1 fruit fly cellular context compared by ENCODE assay signal in genomic region chr3R:8812342-8812966, dm6.
A peak's percentile ranks its signal among the peaks of the same experiment; 100 is the strongest.
TF ChIP-seq lines count a peak whose summit lies in the region.

No protein-coding gene starts in this region.

TF ChIP-seq in whole organism, embryonic, 481 proteins besides CTCF, POLR2A, EP300 and RAD21 (continued from another document and continues in another):
- TF ChIP-seq E2f2 (GFP tag; IDR thresholded peaks at IDR 0.05; lab: Robert Waterston, UW) (peak; percentile 45; the same call in 1 of the 2 replicates), kni (GFP tag; optimal IDR thresholded peaks at IDR 0.05; lab: Kevin White, UChicago) (peak; percentile 52), CG4360 (GFP tag; IDR thresholded peaks at IDR 0.05; lab: Robert Waterston, UW) (no peak), CG12236 (GFP tag; optimal IDR thresholded peaks at IDR 0.05; lab: Kevin White, UChicago) (no peak), CG12104 (GFP tag; optimal IDR thresholded peaks at IDR 0.05; lab: Kevin White, UChicago) (no peak), CG2199 (GFP tag; IDR thresholded peaks at IDR 0.05; lab: Robert Waterston, UW) (peak; percentile 85), bcd (GFP tag; optimal IDR thresholded peaks at IDR 0.05; lab: Kevin White, UChicago) (no peak), trem (tag; optimal IDR thresholded peaks at IDR 0.05; lab: Kevin White, UChicago) (no peak), CG9727 (GFP tag; optimal IDR thresholded peaks at IDR 0.05; lab: Kevin White, UChicago) (peak; percentile 36), NfI (GFP tag; optimal IDR thresholded peaks at IDR 0.05; lab: Kevin White, UChicago) (peak; percentile 15), Dref (GFP tag; IDR thresholded peaks at IDR 0.05; lab: Robert Waterston, UW) (no peak), CG7963 (GFP tag; IDR thresholded peaks at IDR 0.05; lab: Robert Waterston, UW; ENCODE audit: partially characterized antibody) (no peak), gce (GFP tag; IDR thresholded peaks at IDR 0.05; lab: Robert Waterston, UW) (0 out of 3 replicates have a peak, but pooled peaks have one; percentile 10), Atf3 (GFP tag; optimal IDR thresholded peaks at IDR 0.05; lab: Kevin White, UChicago) (no peak), CG1024 (GFP tag; IDR thresholded peaks at IDR 0.05; lab: Robert Waterston, UW) (no peak), ro (GFP tag; IDR thresholded peaks at IDR 0.05; lab: Robert Waterston, UW) (no peak), gem (tag; optimal IDR thresholded peaks at IDR 0.05; lab: Kevin White, UChicago) (peak; percentile 66), schlank (tag; optimal IDR thresholded peaks at IDR 0.05; lab: Kevin White, UChicago) (peak; percentile 20), ewg (GFP tag; optimal IDR thresholded peaks at IDR 0.05; lab: Kevin White, UChicago) (peak; percentile 9), CG8089 (GFP tag; optimal IDR thresholded peaks at IDR 0.05; lab: Kevin White, UChicago) (peak; percentile 36), lab (GFP tag; optimal IDR thresholded peaks at IDR 0.05; lab: Kevin White, UChicago) (no peak), Nf-YB (GFP tag; optimal IDR thresholded peaks at IDR 0.05; lab: Kevin White, UChicago) (no peak), CG2202 (tag; optimal IDR thresholded peaks at IDR 0.05; lab: Kevin White, UChicago) (no peak), bab2 (GFP tag; optimal IDR thresholded peaks at IDR 0.05; lab: Kevin White, UChicago) (peak; percentile 56), wek (GFP tag; optimal IDR thresholded peaks at IDR 0.05; lab: Kevin White, UChicago) (peak; percentile 40), slou (GFP tag; optimal IDR thresholded peaks at IDR 0.05; lab: Kevin White, UChicago) (peak; percentile 45), CG34224 (GFP tag; IDR thresholded peaks at IDR 0.05; lab: Robert Waterston, UW; ENCODE audit: partially characterized antibody) (no peak), Lpt (GFP tag; optimal IDR thresholded peaks at IDR 0.05; lab: Kevin White, UChicago) (no peak), CG17912 (GFP tag; optimal IDR thresholded peaks at IDR 0.05; lab: Kevin White, UChicago) (no peak), Xbp1 (GFP tag; optimal IDR thresholded peaks at IDR 0.05; lab: Kevin White, UChicago) (peak; percentile 58), inv (GFP tag; IDR thresholded peaks at IDR 0.05; lab: Robert Waterston, UW; ENCODE audit: partially characterized antibody) (no peak), E2f1 (GFP tag; IDR thresholded peaks at IDR 0.05; lab: Robert Waterston, UW) (peak; percentile 49; the same call in 1 of the 2 replicates), gsb-n (tag; optimal IDR thresholded peaks at IDR 0.05; lab: Kevin White, UChicago) (peak; percentile 31), zf30C (GFP tag; optimal IDR thresholded peaks at IDR 0.05; lab: Kevin White, UChicago) (no peak), eyg (GFP tag; optimal IDR thresholded peaks at IDR 0.05; lab: Kevin White, UChicago) (no peak), Hsf (GFP tag; optimal IDR thresholded peaks at IDR 0.05; lab: Kevin White, UChicago) (peak; percentile 54), klu (GFP tag; IDR thresholded peaks at IDR 0.05; lab: Robert Waterston, UW) (0 out of 2 replicates have a peak, but pooled peaks have one; percentile 27), CG32532 (GFP tag; IDR thresholded peaks at IDR 0.05; lab: Robert Waterston, UW) (peak; percentile 67), stwl (tag; optimal IDR thresholded peaks at IDR 0.05; lab: Kevin White, UChicago) (no peak), Fer2 (tag; optimal IDR thresholded peaks at IDR 0.05; lab: Kevin White, UChicago) (peak; percentile 12), Sry-β (GFP tag; optimal IDR thresholded peaks at IDR 0.05; lab: Kevin White, UChicago) (no peak), pzg (GFP tag; optimal IDR thresholded peaks at IDR 0.05; lab: Kevin White, UChicago) (no peak), maf-S (GFP tag; optimal IDR thresholded peaks at IDR 0.05; lab: Kevin White, UChicago) (peak; percentile 7), MTF-1 (GFP tag; optimal IDR thresholded peaks at IDR 0.05; lab: Kevin White, UChicago; ENCODE audit: borderline replicate concordance) (no peak), CG13424 (tag; optimal IDR thresholded peaks at IDR 0.05; lab: Kevin White, UChicago) (peak; percentile 16), bigmax (GFP tag; optimal IDR thresholded peaks at IDR 0.05; lab: Kevin White, UChicago) (no peak), abd-A (tag; optimal IDR thresholded peaks at IDR 0.05; lab: Kevin White, UChicago) (peak; percentile 48), CG31441 (GFP tag; IDR thresholded peaks at IDR 0.05; lab: Robert Waterston, UW) (peak; percentile 39; the same call in 1 of the 2 replicates), CG10267 (tag; optimal IDR thresholded peaks at IDR 0.05; lab: Kevin White, UChicago) (peak; percentile 20), lmd (GFP tag; IDR thresholded peaks at IDR 0.05; lab: Robert Waterston, UW) (peak; percentile 48), TFAM (GFP tag; optimal IDR thresholded peaks at IDR 0.05; lab: Kevin White, UChicago) (no peak), Nf-YC (tag; optimal IDR thresholded peaks at IDR 0.05; lab: Kevin White, UChicago) (peak; percentile 10), CG12769 (tag; optimal IDR thresholded peaks at IDR 0.05; lab: Kevin White, UChicago) (peak; percentile 46), CG18599 (GFP tag; optimal IDR thresholded peaks at IDR 0.05; lab: Kevin White, UChicago) (peak; percentile 38), ERR (GFP tag; optimal IDR thresholded peaks at IDR 0.05; lab: Kevin White, UChicago) (no peak), BtbVII (GFP tag; optimal IDR thresholded peaks at IDR 0.05; lab: Kevin White, UChicago) (no peak), Dll (GFP tag; IDR thresholded peaks at IDR 0.05; lab: Robert Waterston, UW; ENCODE audit: partially characterized antibody) (no peak), ash1 (GFP tag; optimal IDR thresholded peaks at IDR 0.05; lab: Kevin White, UChicago) (no peak), ara (GFP tag; IDR thresholded peaks at IDR 0.05; lab: Robert Waterston, UW) (peak; percentile 23; the same call in 1 of the 2 replicates), dan (GFP tag; IDR thresholded peaks at IDR 0.05; lab: Robert Waterston, UW) (no peak), repo (GFP tag; optimal IDR thresholded peaks at IDR 0.05; lab: Kevin White, UChicago) (no peak), HHEX (GFP tag; optimal IDR thresholded peaks at IDR 0.05; lab: Kevin White, UChicago) (peak; percentile 54), CG11696 (GFP tag; IDR thresholded peaks at IDR 0.05; lab: Robert Waterston, UW) (0 out of 2 replicates have a peak, but pooled peaks have one; percentile 12), Optix (GFP tag; IDR thresholded peaks at IDR 0.05; lab: Robert Waterston, UW) (no peak), dpn (GFP tag; optimal IDR thresholded peaks at IDR 0.05; lab: Kevin White, UChicago) (peak; percentile 43 to 44), Xrp1 (GFP tag; IDR thresholded peaks at IDR 0.05; lab: Robert Waterston, UW) (peak; percentile 77), NC2β (GFP tag; optimal IDR thresholded peaks at IDR 0.05; lab: Kevin White, UChicago) (no peak), cg (GFP tag; optimal IDR thresholded peaks at IDR 0.05; lab: Kevin White, UChicago) (peak; percentile 43), exex (tag; optimal IDR thresholded peaks at IDR 0.05; lab: Kevin White, UChicago) (no peak), Dad (GFP tag; optimal IDR thresholded peaks at IDR 0.05; lab: Kevin White, UChicago) (no peak), CG10274 (GFP tag; optimal IDR thresholded peaks at IDR 0.05; lab: Kevin White, UChicago) (no peak), CG10462 (GFP tag; optimal IDR thresholded peaks at IDR 0.05; lab: Kevin White, UChicago) (no peak), Med (GFP tag; lab: Kevin White, UChicago) (peak; percentile 87), Kr (GFP tag; optimal IDR thresholded peaks at IDR 0.05; lab: Kevin White, UChicago) (no peak), onecut (GFP tag; IDR thresholded peaks at IDR 0.05; lab: Robert Waterston, UW) (0 out of 2 replicates have a peak, but pooled peaks have one; percentile 8), Pdp1 (GFP tag; optimal IDR thresholded peaks at IDR 0.05; lab: Kevin White, UChicago) (peak; percentile 32 to 56), sisA (GFP tag; IDR thresholded peaks at IDR 0.05; lab: Robert Waterston, UW) (peak; percentile 61), PHDP (tag; optimal IDR thresholded peaks at IDR 0.05; lab: Kevin White, UChicago) (no peak), Doc2 (GFP tag; IDR thresholded peaks at IDR 0.05; lab: Robert Waterston, UW) (no peak), CG6791 (GFP tag; IDR thresholded peaks at IDR 0.05; lab: Robert Waterston, UW; ENCODE audit: partially characterized antibody) (no peak), CG18262 (tag; optimal IDR thresholded peaks at IDR 0.05; lab: Kevin White, UChicago) (peak; percentile 26), Fer1 (GFP tag; optimal IDR thresholded peaks at IDR 0.05; lab: Kevin White, UChicago) (no peak), fru (optimal IDR thresholded peaks at IDR 0.05; lab: Kevin White, UChicago) (no peak), her (GFP tag; optimal IDR thresholded peaks at IDR 0.05; lab: Kevin White, UChicago) (no peak), pros (GFP tag; optimal IDR thresholded peaks at IDR 0.05; lab: Kevin White, UChicago) (peak; percentile 82), en (GFP tag; optimal IDR thresholded peaks at IDR 0.05; lab: Kevin White, UChicago) (no peak), org-1 (GFP tag; optimal IDR thresholded peaks at IDR 0.05; lab: Kevin White, UChicago) (peak; percentile 59), Jarid2 (GFP tag; optimal IDR thresholded peaks at IDR 0.05; lab: Kevin White, UChicago) (no peak), cato (GFP tag; optimal IDR thresholded peaks at IDR 0.05; lab: Kevin White, UChicago; ENCODE audit: borderline replicate concordance) (no peak), CG31365 (tag; optimal IDR thresholded peaks at IDR 0.05; lab: Kevin White, UChicago) (no peak), CG18011 (GFP tag; optimal IDR thresholded peaks at IDR 0.05; lab: Kevin White, UChicago) (peak; percentile 16), jumu (GFP tag; optimal IDR thresholded peaks at IDR 0.05; lab: Kevin White, UChicago) (peak; percentile 12), fd3F (GFP tag; optimal IDR thresholded peaks at IDR 0.05; lab: Kevin White, UChicago) (no peak), ken (GFP tag; IDR thresholded peaks at IDR 0.05; lab: Robert Waterston, UW) (0 out of 3 replicates have a peak, but pooled peaks have one; percentile 4), CG18619 (GFP tag; optimal IDR thresholded peaks at IDR 0.05; lab: Kevin White, UChicago) (no peak), CG12299 (tag; optimal IDR thresholded peaks at IDR 0.05; lab: Kevin White, UChicago) (no peak), Bdp1 (GFP tag; optimal IDR thresholded peaks at IDR 0.05; lab: Kevin White, UChicago) (peak; percentile 51), CG6254 (GFP tag; optimal IDR thresholded peaks at IDR 0.05; lab: Kevin White, UChicago) (peak; percentile 12), CG33557 (GFP tag; optimal IDR thresholded peaks at IDR 0.05; lab: Kevin White, UChicago) (no peak), salm (tag; optimal IDR thresholded peaks at IDR 0.05; lab: Kevin White, UChicago) (peak; percentile 26), sr (GFP tag; IDR thresholded peaks at IDR 0.05; lab: Robert Waterston, UW) (no peak), B-H2 (GFP tag; optimal IDR thresholded peaks at IDR 0.05; lab: Kevin White, UChicago) (no peak), Ets97D (GFP tag; optimal IDR thresholded peaks at IDR 0.05; lab: Kevin White, UChicago) (no peak), CG8765 (GFP tag; IDR thresholded peaks at IDR 0.05; lab: Robert Waterston, UW) (no peak), CG3847 (GFP tag; IDR thresholded peaks at IDR 0.05; lab: Robert Waterston, UW) (no peak), jing (GFP tag; optimal IDR thresholded peaks at IDR 0.05; lab: Kevin White, UChicago) (peak; percentile 27), ci (GFP tag; IDR thresholded peaks at IDR 0.05; lab: Robert Waterston, UW) (peak; percentile 73; the same call in 2 of the 3 replicates), CG1529 (GFP tag; optimal IDR thresholded peaks at IDR 0.05; lab: Kevin White, UChicago) (peak; percentile 22), pho (GFP tag; optimal IDR thresholded peaks at IDR 0.05; lab: Kevin White, UChicago) (peak; percentile 6), CG3726 (GFP tag; IDR thresholded peaks at IDR 0.05; lab: Robert Waterston, UW) (0 out of 3 replicates have a peak, but pooled peaks have one; percentile 40), grn (GFP tag; optimal IDR thresholded peaks at IDR 0.05; lab: Kevin White, UChicago) (peak; percentile 50), Max (GFP tag; optimal IDR thresholded peaks at IDR 0.05; lab: Kevin White, UChicago) (peak; percentile 31), tup (GFP tag; optimal IDR thresholded peaks at IDR 0.05; lab: Kevin White, UChicago) (peak; percentile 4), ap (GFP tag; IDR thresholded peaks at IDR 0.05; lab: Robert Waterston, UW) (no peak), MBD-R2 (GFP tag; IDR thresholded peaks at IDR 0.05; lab: Robert Waterston, UW) (0 out of 2 replicates have a peak, but pooled peaks have one; percentile 11), CG16779 (GFP tag; IDR thresholded peaks at IDR 0.05; lab: Robert Waterston, UW) (no peak), CG1647 (GFP tag; optimal IDR thresholded peaks at IDR 0.05; lab: Kevin White, UChicago) (peak; percentile 18), tin (GFP tag; optimal IDR thresholded peaks at IDR 0.05; lab: Kevin White, UChicago) (peak; percentile 19), grau (tag; optimal IDR thresholded peaks at IDR 0.05; lab: Kevin White, UChicago) (peak; percentile 37), CG14667 (GFP tag; IDR thresholded peaks at IDR 0.05; lab: Robert Waterston, UW) (0 out of 2 replicates have a peak, but pooled peaks have one; percentile 28), CG18764 (GFP tag; optimal IDR thresholded peaks at IDR 0.05; lab: Kevin White, UChicago) (peak; percentile 10), Spps (tag; optimal IDR thresholded peaks at IDR 0.05; lab: Kevin White, UChicago) (peak; percentile 42), btn (GFP tag; optimal IDR thresholded peaks at IDR 0.05; lab: Kevin White, UChicago) (no peak), run (tag; optimal IDR thresholded peaks at IDR 0.05; lab: Kevin White, UChicago) (no peak), CG1832 (GFP tag; optimal IDR thresholded peaks at IDR 0.05; lab: Kevin White, UChicago) (no peak), Dp (GFP tag; optimal IDR thresholded peaks at IDR 0.05; lab: Kevin White, UChicago) (no peak), Hr3 (GFP tag; optimal IDR thresholded peaks at IDR 0.05; lab: Kevin White, UChicago) (peak; percentile 16), shn (GFP tag; optimal IDR thresholded peaks at IDR 0.05; lab: Kevin White, UChicago) (peak; percentile 41), nmo (GFP tag; optimal IDR thresholded peaks at IDR 0.05; lab: Kevin White, UChicago) (peak; percentile 53), sens-2 (GFP tag; IDR thresholded peaks at IDR 0.05; lab: Robert Waterston, UW) (no peak), tap (tag; optimal IDR thresholded peaks at IDR 0.05; lab: Kevin White, UChicago) (no peak), CG12744 (GFP tag; optimal IDR thresholded peaks at IDR 0.05; lab: Kevin White, UChicago) (no peak), tx (GFP tag; optimal IDR thresholded peaks at IDR 0.05; lab: Kevin White, UChicago) (peak; percentile 21)
